Fruit fly (Drosophila melanogaster): ENCODE measurements around the gene ro.
A peak's percentile ranks its signal among the peaks of the same experiment; 100 is the strongest.

The ro gene

dm6 chr3R:26869431-26869830 is 11.5 kb downstream of the ro start (continued):
- TF ChIP-seq gce (GFP tag; IDR thresholded peaks at IDR 0.05), result no peak
- TF ChIP-seq GATAe (GFP tag; conservative IDR thresholded peaks at IDR 0.05), result no peak
- TF ChIP-seq CG34422 (GFP tag; IDR thresholded peaks at IDR 0.05), result no peak
- no peak for TF ChIP-seq dysf (GFP tag; IDR thresholded peaks at IDR 0.05)
- peak; percentile 5; the same call in 1 of the 2 replicates for TF ChIP-seq cas (GFP tag; IDR thresholded peaks at IDR 0.05)
- TF ChIP-seq CG31388 (GFP tag; optimal IDR thresholded peaks at IDR 0.05), result no peak
- TF ChIP-seq CG8478 (optimal IDR thresholded peaks at IDR 0.05), result peak; percentile 81
- TF ChIP-seq CG6854 (GFP tag; optimal IDR thresholded peaks at IDR 0.05), result no peak
- TF ChIP-seq CG33557 (GFP tag; optimal IDR thresholded peaks at IDR 0.05), result no peak

dm6 chr3R:26867457-26868044 is 13.4 kb downstream of the ro start:
- TF ChIP-seq ab (GFP tag; optimal IDR thresholded peaks at IDR 0.05), result no peak
- peak; percentile 35 for TF ChIP-seq CG5180 (GFP tag; optimal IDR thresholded peaks at IDR 0.05)
- peak; percentile 33 for TF ChIP-seq Vsx1 (GFP tag; optimal IDR thresholded peaks at IDR 0.05)
- TF ChIP-seq HHEX (GFP tag; optimal IDR thresholded peaks at IDR 0.05), result peak; percentile 36
- TF ChIP-seq Dbx (GFP tag; IDR thresholded peaks at IDR 0.05), result no peak
- TF ChIP-seq CG8290 (GFP tag; optimal IDR thresholded peaks at IDR 0.05), result no peak
- peak in 1 of 2 experiments; percentile 35 for TF ChIP-seq CG8290 (tag; optimal IDR thresholded peaks at IDR 0.05)
- no peak for TF ChIP-seq CG12391 (tag; optimal IDR thresholded peaks at IDR 0.05)
- peak; percentile 23 for TF ChIP-seq Mes4 (GFP tag; optimal IDR thresholded peaks at IDR 0.05)
- peak; percentile 15 for TF ChIP-seq fd64A (GFP tag; optimal IDR thresholded peaks at IDR 0.05)
- TF ChIP-seq Ets97D (GFP tag; optimal IDR thresholded peaks at IDR 0.05), result no peak
- no peak for TF ChIP-seq otp (GFP tag; IDR thresholded peaks at IDR 0.05)
- TF ChIP-seq br (optimal IDR thresholded peaks at IDR 0.05), result no peak
- TF ChIP-seq Hmx (GFP tag; optimal IDR thresholded peaks at IDR 0.05), result peak; percentile 8
- TF ChIP-seq nerfin-1 (tag; optimal IDR thresholded peaks at IDR 0.05), result peak; percentile 69
- TF ChIP-seq CG3838 (GFP tag; optimal IDR thresholded peaks at IDR 0.05), result no peak
- no peak for TF ChIP-seq ranshi (GFP tag; IDR thresholded peaks at IDR 0.05)
- TF ChIP-seq CG6254 (GFP tag; optimal IDR thresholded peaks at IDR 0.05), result peak; percentile 98
- peak; percentile 37; the same call in 1 of the 2 replicates for TF ChIP-seq seq (GFP tag; IDR thresholded peaks at IDR 0.05)
- TF ChIP-seq Atf6 (GFP tag; IDR thresholded peaks at IDR 0.05), result 0 out of 2 replicates have a peak, but pooled peaks have one; percentile 35
- TF ChIP-seq ap (GFP tag; IDR thresholded peaks at IDR 0.05), result 0 out of 2 replicates have a peak, but pooled peaks have one; percentile 10
- TF ChIP-seq CG11398 (GFP tag; optimal IDR thresholded peaks at IDR 0.05), result no peak
- TF ChIP-seq CG6175 (GFP tag; IDR thresholded peaks at IDR 0.05), result no peak
- 0 out of 2 replicates have a peak, but pooled peaks have one; percentile 26 for TF ChIP-seq CG17328 (GFP tag; IDR thresholded peaks at IDR 0.05)
- TF ChIP-seq gro (GFP tag; optimal IDR thresholded peaks at IDR 0.05), result no peak
- no peak for TF ChIP-seq Meics (GFP tag; optimal IDR thresholded peaks at IDR 0.05)
- peak; percentile 71 for TF ChIP-seq Dp (GFP tag; optimal IDR thresholded peaks at IDR 0.05)
- peak; percentile 61 for TF ChIP-seq E2f2 (GFP tag; IDR thresholded peaks at IDR 0.05)
- no peak for TF ChIP-seq CG17359 (tag; optimal IDR thresholded peaks at IDR 0.05)
- no peak for TF ChIP-seq CG14014 (GFP tag; IDR thresholded peaks at IDR 0.05)
- peak; percentile 74; the same call in 1 of the 2 replicates for TF ChIP-seq E2f1 (GFP tag; IDR thresholded peaks at IDR 0.05)
- peak; percentile 16 for TF ChIP-seq CG17829 (tag; optimal IDR thresholded peaks at IDR 0.05)
- no peak for TF ChIP-seq kah (GFP tag; optimal IDR thresholded peaks at IDR 0.05)
- TF ChIP-seq CG12071 (GFP tag; optimal IDR thresholded peaks at IDR 0.05), result no peak
- TF ChIP-seq CTCF (GFP tag; optimal IDR thresholded peaks at IDR 0.05), result no peak
- peak; percentile 87 for TF ChIP-seq Med (GFP tag)
- TF ChIP-seq insv (GFP tag; optimal IDR thresholded peaks at IDR 0.05), result peak in 1 of 2 experiments; percentile 49
- TF ChIP-seq CG5953 (GFP tag; IDR thresholded peaks at IDR 0.05), result peak; percentile 42; the same call in 1 of the 2 replicates
- TF ChIP-seq CG7928 (GFP tag; optimal IDR thresholded peaks at IDR 0.05), result no peak
- peak; percentile 79 for TF ChIP-seq CG10366 (GFP tag; IDR thresholded peaks at IDR 0.05)
- TF ChIP-seq Side (GFP tag; optimal IDR thresholded peaks at IDR 0.05), result peak; percentile 30
- TF ChIP-seq CG6854 (GFP tag; optimal IDR thresholded peaks at IDR 0.05), result no peak
- peak; percentile 79 for TF ChIP-seq sens (GFP tag)
- TF ChIP-seq jumu (GFP tag; optimal IDR thresholded peaks at IDR 0.05), result peak; percentile 33

Data from whole organism, embryonic.